Worm (Caenorhabditis elegans) whole organism, L3 larva: Measurements from ENCODE around the gene C10G8.3.

Source experiments
- R02D3.7 ChIP-seq: fragments of 150-350 bp; optimal IDR thresholded peaks from 2 replicates; lab custom pipeline; 2014; ENCODE audit warnings: missing biosample characterization, missing genetic modification characterization
- ZK546.5 ChIP-seq: sonication (generic microtip); optimal IDR thresholded peaks from 2 replicates; lab custom pipeline; 2017; ENCODE audit warnings: missing biosample characterization, missing genetic modification characterization
- aly-2 ChIP-seq: fragments of 150-350 bp; optimal IDR thresholded peaks from 2 replicates; lab custom pipeline; 2014; ENCODE audit warnings: missing biosample characterization, missing genetic modification characterization
- ama-1 ChIP-seq: fragments of 150-350 bp; optimal IDR thresholded peaks from 2 replicates; lab custom pipeline; 2018
- ceh-16 ChIP-seq: sonication (generic microtip); optimal IDR thresholded peaks from 2 replicates; lab custom pipeline; 2017; ENCODE audit warnings: missing biosample characterization, missing genetic modification characterization
- ceh-28 ChIP-seq: fragments of 150-350 bp; optimal IDR thresholded peaks from 2 replicates; lab custom pipeline; 2014; ENCODE audit warnings: missing biosample characterization, missing genetic modification reagents, missing genetic modification characterization
- ceh-82 ChIP-seq: fragments of 150-350 bp; optimal IDR thresholded peaks from 2 replicates; lab custom pipeline; 2014; ENCODE audit warnings: missing biosample characterization, missing genetic modification characterization
- ceh-9 ChIP-seq: sonication (generic microtip); optimal IDR thresholded peaks from 2 replicates; lab custom pipeline; 2018; ENCODE audit warnings: missing biosample characterization, missing genetic modification characterization
- daf-12 ChIP-seq: fragments of 150-350 bp; optimal IDR thresholded peaks from 2 replicates; lab custom pipeline; 2014; ENCODE audit warnings: missing biosample characterization, missing genetic modification reagents, missing genetic modification characterization
- egl-27 ChIP-seq: sonication (generic microtip); optimal IDR thresholded peaks from 4 replicates; lab custom pipeline; 2017; ENCODE audit warnings: missing biosample characterization, missing genetic modification reagents, missing genetic modification characterization
- elt-1 ChIP-seq: fragments of 150-350 bp; optimal IDR thresholded peaks from 2 replicates; lab custom pipeline; 2014; ENCODE audit warnings: missing biosample characterization, missing genetic modification characterization
- elt-2 ChIP-seq: sonication (generic microtip); optimal IDR thresholded peaks from 2 replicates; lab custom pipeline; 2016; ENCODE audit warnings: missing genetic modification reagents, mild to moderate bottlenecking, missing genetic modification characterization, missing compliant biosample characterization
- elt-3 ChIP-seq, 3 experiments: fragments of 150-350 bp in 1 of 3; sonication (generic microtip) in 2 of 3; optimal IDR thresholded peaks; 2 replicates in 2 of 3; 4 replicates in 1 of 3; lab custom pipeline; 2014 to 2017; ENCODE audit warnings: missing biosample characterization in 3 of 3, missing genetic modification characterization in 3 of 3
- eor-1 ChIP-seq, 2 experiments: fragments of 150-350 bp; optimal IDR thresholded peaks; 2 replicates each; lab custom pipeline; 2014 to 2018; ENCODE audit warnings: missing biosample characterization in 2 of 2, missing genetic modification characterization in 2 of 2
- fkh-10 ChIP-seq: sonication (generic microtip); optimal IDR thresholded peaks from 2 replicates; lab custom pipeline; 2017; ENCODE audit warnings: missing biosample characterization, missing genetic modification reagents, missing genetic modification characterization
- fos-1 ChIP-seq: fragments of 150-350 bp; optimal IDR thresholded peaks from 2 replicates; lab custom pipeline; 2014; ENCODE audit warnings: missing biosample characterization, missing genetic modification characterization
- hmg-11 ChIP-seq: sonication (generic microtip); optimal IDR thresholded peaks from 2 replicates; lab custom pipeline; 2016; ENCODE audit warnings: missing genetic modification characterization, missing compliant biosample characterization
- jun-1 ChIP-seq: fragments of 150-350 bp; optimal IDR thresholded peaks from 2 replicates; lab custom pipeline; 2014; ENCODE audit warnings: missing biosample characterization, missing genetic modification reagents, missing genetic modification characterization
- lin-15B ChIP-seq: fragments of 150-350 bp; optimal IDR thresholded peaks from 2 replicates; lab custom pipeline; 2014; ENCODE audit warnings: missing biosample characterization, missing genetic modification characterization
- lin-39 ChIP-seq: fragments of 150-350 bp; optimal IDR thresholded peaks from 2 replicates; lab custom pipeline; 2018; ENCODE audit warnings: missing biosample characterization, missing genetic modification reagents, missing genetic modification characterization
- lsy-12 ChIP-seq: sonication (generic microtip); optimal IDR thresholded peaks from 2 replicates; lab custom pipeline; 2016; ENCODE audit warnings: mild to moderate bottlenecking, missing genetic modification characterization, missing compliant biosample characterization
- mdl-1 ChIP-seq: fragments of 150-350 bp; optimal IDR thresholded peaks from 2 replicates; lab custom pipeline; 2014; ENCODE audit warnings: missing biosample characterization, missing genetic modification characterization
- mml-1 ChIP-seq: fragments of 150-350 bp; sonication (generic microtip); optimal IDR thresholded peaks from 3 replicates; lab custom pipeline; 2014; ENCODE audit warnings: missing biosample characterization, missing genetic modification characterization
- nfya-1 ChIP-seq: sonication (generic microtip); optimal IDR thresholded peaks from 2 replicates; lab custom pipeline; 2017; ENCODE audit warnings: missing genetic modification characterization, mild to moderate bottlenecking, missing compliant biosample characterization, antibody characterized with exemption, moderate library complexity; ENCODE audit not compliant: insufficient read depth
- nhr-11 ChIP-seq: fragments of 150-350 bp; optimal IDR thresholded peaks from 2 replicates; lab custom pipeline; 2014; ENCODE audit warnings: missing biosample characterization, missing genetic modification characterization
- nhr-12 ChIP-seq: fragments of 150-350 bp; optimal IDR thresholded peaks from 2 replicates; lab custom pipeline; 2014; ENCODE audit warnings: missing biosample characterization, missing genetic modification characterization
- nhr-23 ChIP-seq: fragments of 150-350 bp; optimal IDR thresholded peaks from 2 replicates; lab custom pipeline; 2014; ENCODE audit warnings: missing biosample characterization, missing genetic modification reagents, missing genetic modification characterization
- nhr-237 ChIP-seq: fragments of 150-350 bp; optimal IDR thresholded peaks from 2 replicates; lab custom pipeline; 2014; ENCODE audit warnings: missing biosample characterization, missing genetic modification characterization
- nhr-25 ChIP-seq: sonication (generic microtip); optimal IDR thresholded peaks from 2 replicates; lab custom pipeline; 2017; ENCODE audit warnings: missing biosample characterization, missing genetic modification characterization
- nhr-28 ChIP-seq: fragments of 150-350 bp; optimal IDR thresholded peaks from 2 replicates; lab custom pipeline; 2014; ENCODE audit warnings: missing biosample characterization, missing genetic modification characterization
- nhr-43 ChIP-seq: sonication (generic microtip); optimal IDR thresholded peaks from 2 replicates; lab custom pipeline; 2016; ENCODE audit warnings: mild to moderate bottlenecking, missing genetic modification characterization, missing compliant biosample characterization; ENCODE audit not compliant: poor library complexity, severe bottlenecking
- nhr-67 ChIP-seq: fragments of 150-350 bp; optimal IDR thresholded peaks from 2 replicates; lab custom pipeline; 2014; ENCODE audit warnings: missing biosample characterization, missing genetic modification characterization
- nhr-76 ChIP-seq: fragments of 150-350 bp; sonication (generic microtip); optimal IDR thresholded peaks from 5 replicates; lab custom pipeline; 2014; ENCODE audit warnings: missing biosample characterization, missing genetic modification characterization
- nhr-77 ChIP-seq: fragments of 150-350 bp; optimal IDR thresholded peaks from 2 replicates; lab custom pipeline; 2014; ENCODE audit warnings: missing biosample characterization, missing genetic modification characterization
- pha-4 ChIP-seq: fragments of 150-350 bp; optimal IDR thresholded peaks from 2 replicates; lab custom pipeline; 2014; ENCODE audit warnings: missing biosample characterization, missing genetic modification reagents, missing genetic modification characterization
- pqm-1 ChIP-seq: fragments of 150-350 bp; optimal IDR thresholded peaks from 2 replicates; lab custom pipeline; 2017; ENCODE audit warnings: missing biosample characterization, missing genetic modification characterization, inconsistent platforms
- sea-2 ChIP-seq: fragments of 150-350 bp; sonication (generic microtip); optimal IDR thresholded peaks from 4 replicates; lab custom pipeline; 2014; ENCODE audit warnings: missing biosample characterization, missing genetic modification reagents, missing genetic modification characterization
- skn-1 ChIP-seq: fragments of 150-350 bp; optimal IDR thresholded peaks from 2 replicates; lab custom pipeline; 2014; ENCODE audit warnings: missing biosample characterization, missing genetic modification characterization
- snpc-4 ChIP-seq: fragments of 150-350 bp; optimal IDR thresholded peaks from 2 replicates; lab custom pipeline; 2014; ENCODE audit warnings: missing biosample characterization, missing genetic modification characterization
- tbx-2 ChIP-seq: sonication (generic microtip); optimal IDR thresholded peaks from 2 replicates; lab custom pipeline; 2016; ENCODE audit warnings: mild to moderate bottlenecking, missing genetic modification characterization, missing compliant biosample characterization
- unc-62 ChIP-seq: fragments of 150-350 bp; sonication (generic microtip); optimal IDR thresholded peaks from 4 replicates; lab custom pipeline; 2014; ENCODE audit warnings: missing biosample characterization, missing genetic modification reagents, missing genetic modification characterization
- zag-1 ChIP-seq: fragments of 150-350 bp; optimal IDR thresholded peaks from 2 replicates; lab custom pipeline; 2014; ENCODE audit warnings: missing biosample characterization, missing genetic modification characterization
- ztf-11 ChIP-seq: fragments of 150-350 bp; optimal IDR thresholded peaks from 2 replicates; lab custom pipeline; 2014; ENCODE audit warnings: missing biosample characterization, missing genetic modification characterization
- ztf-4 ChIP-seq: fragments of 150-350 bp; optimal IDR thresholded peaks from 2 replicates; lab custom pipeline; 2014; ENCODE audit warnings: missing biosample characterization, missing genetic modification characterization

The C10G8.3 gene

DNA sequence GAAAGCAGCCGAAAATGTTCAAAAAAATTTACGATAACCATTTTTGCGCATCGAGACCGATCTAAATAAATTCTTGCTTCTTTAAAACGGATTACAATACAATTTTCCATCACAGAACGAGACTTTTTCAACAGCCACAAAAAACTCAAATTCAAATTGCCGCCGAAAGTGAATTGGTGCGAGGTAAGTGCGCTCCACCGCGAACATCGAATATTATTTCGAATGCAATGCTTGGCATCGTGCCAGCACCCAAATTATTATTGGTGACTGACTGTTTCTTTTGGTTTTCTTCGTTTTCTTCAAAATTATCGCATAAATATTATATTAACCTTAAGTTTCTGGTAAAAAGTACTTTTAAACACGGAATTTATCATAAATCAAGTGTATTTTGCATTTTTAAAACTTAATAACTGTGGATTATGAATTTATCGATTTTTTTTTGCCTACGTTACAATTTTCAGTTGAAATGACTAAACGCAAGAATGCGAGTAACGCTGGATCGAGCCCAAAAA is 43.5 kb upstream of the C10G8.3 start, which contains the start of gene penr-1 (continued):
- TF ChIP-seq unc-62 (GFP tag; lab: Kevin White, UChicago): no peak
- peak; percentile 23 for TF ChIP-seq elt-2
- TF ChIP-seq pha-4 (tag; lab: Kevin White, UChicago): peak; percentile 64
- TF ChIP-seq ceh-9 (tag; lab: Kevin White, UChicago): no peak
- no peak for TF ChIP-seq snpc-4 (tag; lab: Kevin White, UChicago)
- peak; percentile 60 for TF ChIP-seq nhr-23 (tag; lab: Kevin White, UChicago)
- TF ChIP-seq elt-1 (tag; lab: Kevin White, UChicago): no peak
- TF ChIP-seq aly-2: no peak

DNA sequence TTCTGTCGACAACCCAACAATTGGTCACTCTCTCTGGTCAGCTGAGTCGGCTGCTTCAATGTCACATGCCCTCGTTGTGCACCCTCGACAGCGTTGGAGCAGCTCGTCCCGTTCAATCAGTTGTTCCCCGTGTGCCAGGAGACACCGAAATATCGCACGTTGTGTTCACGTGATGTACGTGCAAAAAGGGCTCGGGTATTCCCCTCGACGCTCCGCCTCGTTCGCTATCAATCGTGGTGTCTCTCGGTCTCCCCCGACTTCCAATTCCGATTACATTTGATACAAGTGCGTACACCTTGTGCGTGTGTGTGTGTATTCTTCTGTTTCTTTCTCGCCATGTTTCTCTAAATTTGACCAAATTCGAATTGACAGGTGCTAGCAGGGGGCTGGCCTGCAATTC is 41.1 kb upstream of the C10G8.3 start:
- TF ChIP-seq jun-1 (tag; lab: Kevin White, UChicago) (peak; percentile 62), nhr-25 (tag; lab: Kevin White, UChicago) (no peak), ztf-11 (tag; lab: Kevin White, UChicago) (no peak), mml-1 (peak; percentile 80), ama-1 (lab: Kevin White, UChicago) (peak; percentile 73), aly-2 (no peak), nhr-28 (no peak), elt-2 (peak; percentile 93), egl-27 (tag; lab: Kevin White, UChicago) (no peak), lin-39 (tag; lab: Kevin White, UChicago) (peak; percentile 28), nhr-43 (tag; lab: Kevin White, UChicago) (peak; percentile 47), pha-4 (tag; lab: Kevin White, UChicago) (peak; percentile 61), nhr-237 (no peak), lsy-12 (peak; percentile 23), unc-62 (GFP tag; lab: Kevin White, UChicago) (no peak), nfya-1 (tag; lab: Kevin White, UChicago) (peak; percentile 60), hmg-11 (tag; lab: Kevin White, UChicago) (no peak), sea-2 (GFP tag; lab: Kevin White, UChicago) (no peak), nhr-76 (tag; lab: Kevin White, UChicago) (no peak), nhr-11 (peak; percentile 44), mdl-1 (tag; lab: Kevin White, UChicago) (peak; percentile 26), ceh-9 (tag; lab: Kevin White, UChicago) (no peak), snpc-4 (tag; lab: Kevin White, UChicago) (no peak), eor-1 (tag; optimal IDR thresholded peaks at IDR 0.05; lab: Kevin White, UChicago) (no peak), nhr-23 (tag; lab: Kevin White, UChicago) (no peak), elt-3 (tag; optimal IDR thresholded peaks at IDR 0.05; lab: Kevin White, UChicago) (peak in 1 of 3 experiments; percentile 10), fos-1 (no peak), ZK546.5 (tag; lab: Kevin White, UChicago) (no peak), ceh-82 (tag; lab: Kevin White, UChicago) (no peak), skn-1 (tag; lab: Kevin White, UChicago) (peak; percentile 23), R02D3.7 (tag; lab: Kevin White, UChicago) (no peak), pqm-1 (tag; lab: Kevin White, UChicago) (peak; percentile 87), daf-12 (tag; lab: Kevin White, UChicago) (peak; percentile 25), ztf-4 (tag; lab: Kevin White, UChicago) (no peak), fkh-10 (GFP tag; lab: Kevin White, UChicago) (no peak), nhr-67 (tag; lab: Kevin White, UChicago) (no peak), ceh-28 (tag; lab: Kevin White, UChicago) (no peak), elt-1 (tag; lab: Kevin White, UChicago) (no peak), ceh-16 (no peak), nhr-12 (no peak), nhr-77 (tag; lab: Kevin White, UChicago) (no peak), tbx-2 (tag; lab: Kevin White, UChicago) (peak; percentile 9), lin-15B (tag; lab: Kevin White, UChicago) (no peak), zag-1 (tag; lab: Kevin White, UChicago) (no peak)
